Worm (Caenorhabditis elegans) whole organism, L1 larva: ENCODE measurements around the gene nhr-52.

ENCODE experiments used
- F16B12.6 ChIP-seq: fragments of 150-350 bp; optimal IDR thresholded peaks from 2 replicates; lab custom pipeline; 2014; ENCODE audit warnings: missing biosample characterization, missing genetic modification characterization
- Y116A8C.19 ChIP-seq: sonication (generic microtip); optimal IDR thresholded peaks from 2 replicates; lab custom pipeline; 2016; ENCODE audit warnings: missing compliant biosample characterization, missing genetic modification characterization, borderline replicate concordance
- alr-1 ChIP-seq: fragments of 200-800 bp; sonication (Bioruptor generic); optimal IDR thresholded peaks from 2 replicates; lab custom pipeline; 2018; ENCODE audit warnings: borderline replicate concordance, mild to moderate bottlenecking, missing genetic modification characterization, missing compliant biosample characterization
- aly-2 ChIP-seq: fragments of 150-350 bp; optimal IDR thresholded peaks from 2 replicates; lab custom pipeline; 2014; ENCODE audit warnings: missing biosample characterization, missing genetic modification characterization
- ama-1 ChIP-seq: fragments of 150-350 bp; optimal IDR thresholded peaks from 2 replicates; lab custom pipeline; 2014
- blmp-1 ChIP-seq: fragments of 150-350 bp; optimal IDR thresholded peaks from 2 replicates; lab custom pipeline; 2014; ENCODE audit warnings: missing biosample characterization, missing genetic modification characterization
- ceh-82 ChIP-seq, 3 experiments: fragments of 150-350 bp in 1 of 3; sonication (generic microtip) in 2 of 3; optimal IDR thresholded peaks; 2 replicates each; lab custom pipeline; 2014 to 2017; ENCODE audit warnings: missing biosample characterization in 3 of 3, missing genetic modification characterization in 3 of 3
- dpl-1 ChIP-seq, 3 experiments: fragments of 150-350 bp in 2 of 3; sonication (generic microtip) in 1 of 3; optimal IDR thresholded peaks; 2 replicates each; lab custom pipeline; 2014 to 2017; ENCODE audit warnings: missing biosample characterization in 3 of 3, missing genetic modification characterization in 3 of 3, missing genetic modification reagents in 3 of 3
- dsc-1 ChIP-seq: sonication (generic microtip); optimal IDR thresholded peaks from 2 replicates; lab custom pipeline; 2016; ENCODE audit warnings: mild to moderate bottlenecking, missing genetic modification characterization, missing compliant biosample characterization
- efl-1 ChIP-seq, 4 experiments: fragments of 150-350 bp; optimal IDR thresholded peaks in 3 of 4; peaks in 1 of 4; 1 replicate in 1 of 4; 2 replicates in 3 of 4; lab custom pipeline; 2014; ENCODE audit warnings: missing biosample characterization in 2 of 4, missing genetic modification characterization in 2 of 4, missing genetic modification reagents in 2 of 4
- efl-3 ChIP-seq: fragments of 200-800 bp; sonication (Bioruptor generic); optimal IDR thresholded peaks from 2 replicates; lab custom pipeline; 2018; ENCODE audit warnings: mild to moderate bottlenecking, missing genetic modification characterization, missing compliant biosample characterization
- egl-27 ChIP-seq, 2 experiments: fragments of 150-350 bp in 1 of 2; sonication (generic microtip); optimal IDR thresholded peaks; 3 replicates each; lab custom pipeline; 2017 to 2018; ENCODE audit warnings: missing biosample characterization in 2 of 2, missing genetic modification characterization in 2 of 2, missing genetic modification reagents in 2 of 2
- elt-3 ChIP-seq, 6 experiments: fragments of 150-350 bp in 1 of 6; sonication (generic microtip); optimal IDR thresholded peaks; 2 replicates each; lab custom pipeline; 2017 to 2018; ENCODE audit warnings: missing biosample characterization in 6 of 6, missing genetic modification characterization in 6 of 6, inconsistent platforms in 1 of 6
- fkh-10 ChIP-seq: sonication (generic microtip); optimal IDR thresholded peaks from 2 replicates; lab custom pipeline; 2017; ENCODE audit warnings: missing biosample characterization, missing genetic modification reagents, missing genetic modification characterization
- fkh-8 ChIP-seq: sonication (generic microtip); optimal IDR thresholded peaks from 2 replicates; lab custom pipeline; 2016; ENCODE audit warnings: mild to moderate bottlenecking, missing genetic modification characterization, missing compliant biosample characterization
- hlh-17 ChIP-seq: fragments of 200-800 bp; sonication (Bioruptor generic); optimal IDR thresholded peaks from 2 replicates; lab custom pipeline; 2018; ENCODE audit warnings: missing genetic modification characterization, mild to moderate bottlenecking, missing compliant biosample characterization, moderate library complexity, borderline replicate concordance
- hpl-2 ChIP-seq: fragments of 150-350 bp; optimal IDR thresholded peaks from 2 replicates; lab custom pipeline; 2014; ENCODE audit warnings: missing biosample characterization, missing genetic modification reagents, missing genetic modification characterization
- jun-1 ChIP-seq: fragments of 150-350 bp; optimal IDR thresholded peaks from 2 replicates; lab custom pipeline; 2014; ENCODE audit warnings: missing biosample characterization, missing genetic modification reagents, missing genetic modification characterization
- lir-3 ChIP-seq: sonication (generic microtip); optimal IDR thresholded peaks from 2 replicates; lab custom pipeline; 2016; ENCODE audit warnings: mild to moderate bottlenecking, missing genetic modification characterization, moderate library complexity, missing compliant biosample characterization; ENCODE audit not compliant: poor library complexity
- mab-9 ChIP-seq: fragments of 200-800 bp; sonication (Bioruptor generic); IDR thresholded peaks from 2 replicates; pipeline ENCODE4 v1.3.6; 2022; ENCODE audit warnings: missing genetic modification reagents, missing genetic modification characterization, missing compliant biosample characterization
- mdl-1 ChIP-seq, 2 experiments: fragments of 150-350 bp; optimal IDR thresholded peaks; 2 replicates each; lab custom pipeline; 2014 to 2017; ENCODE audit warnings: missing biosample characterization in 2 of 2, missing genetic modification characterization in 2 of 2, inconsistent platforms in 1 of 2
- mef-2 ChIP-seq: fragments of 150-350 bp; optimal IDR thresholded peaks from 2 replicates; lab custom pipeline; 2014; ENCODE audit warnings: missing biosample characterization, missing genetic modification characterization
- mep-1 ChIP-seq: fragments of 150-350 bp; optimal IDR thresholded peaks from 2 replicates; lab custom pipeline; 2014; ENCODE audit warnings: missing biosample characterization, missing genetic modification characterization
- nhr-11 ChIP-seq: fragments of 150-350 bp; optimal IDR thresholded peaks from 2 replicates; lab custom pipeline; 2014; ENCODE audit warnings: missing biosample characterization, missing genetic modification characterization
- nhr-12 ChIP-seq: sonication (generic microtip); optimal IDR thresholded peaks from 2 replicates; lab custom pipeline; 2017; ENCODE audit warnings: missing biosample characterization, missing genetic modification characterization
- nhr-19 ChIP-seq: fragments of 200-800 bp; sonication (Bioruptor generic); conservative IDR thresholded peaks from 2 replicates; pipeline ENCODE4 v1.3.6; 2022; ENCODE audit warnings: missing genetic modification characterization, missing compliant biosample characterization
- nhr-20 ChIP-seq: sonication (generic microtip); optimal IDR thresholded peaks from 2 replicates; lab custom pipeline; 2016; ENCODE audit warnings: mild to moderate bottlenecking, missing genetic modification characterization, missing compliant biosample characterization
- nhr-237 ChIP-seq: fragments of 150-350 bp; optimal IDR thresholded peaks from 2 replicates; lab custom pipeline; 2014; ENCODE audit warnings: missing biosample characterization, missing genetic modification characterization
- nhr-28 ChIP-seq: fragments of 150-350 bp; optimal IDR thresholded peaks from 2 replicates; lab custom pipeline; 2014; ENCODE audit warnings: missing biosample characterization, missing genetic modification characterization
- nhr-47 ChIP-seq: sonication (generic microtip); optimal IDR thresholded peaks from 2 replicates; lab custom pipeline; 2016; ENCODE audit warnings: mild to moderate bottlenecking, missing genetic modification characterization, moderate library complexity, missing compliant biosample characterization
- nhr-71 ChIP-seq: sonication (generic microtip); optimal IDR thresholded peaks from 2 replicates; lab custom pipeline; 2016; ENCODE audit warnings: mild to moderate bottlenecking, missing genetic modification characterization, moderate library complexity, missing compliant biosample characterization
- nhr-85 ChIP-seq: sonication (generic microtip); peaks from one replicate; lab custom pipeline; 2016; ENCODE audit warnings: missing genetic modification characterization, inconsistent platforms, missing compliant biosample characterization
- pag-3 ChIP-seq: sonication (generic microtip); optimal IDR thresholded peaks from 2 replicates; lab custom pipeline; 2017; ENCODE audit warnings: missing genetic modification characterization, mild to moderate bottlenecking, missing compliant biosample characterization, antibody characterized with exemption, borderline replicate concordance; ENCODE audit not compliant: insufficient read depth
- pqm-1 ChIP-seq: sonication (generic microtip); optimal IDR thresholded peaks from 3 replicates; lab custom pipeline; 2017; ENCODE audit warnings: missing biosample characterization, missing genetic modification characterization
- snpc-4 ChIP-seq: fragments of 150-350 bp; optimal IDR thresholded peaks from 2 replicates; lab custom pipeline; 2014; ENCODE audit warnings: missing biosample characterization, missing genetic modification characterization
- sup-37 ChIP-seq: fragments of 200-800 bp; sonication (Bioruptor generic); optimal IDR thresholded peaks from 2 replicates; lab custom pipeline; 2018; ENCODE audit warnings: mild to moderate bottlenecking, missing genetic modification characterization, missing compliant biosample characterization
- swsn-7 ChIP-seq: sonication (generic microtip); optimal IDR thresholded peaks from 2 replicates; lab custom pipeline; 2016; ENCODE audit warnings: missing genetic modification characterization, missing compliant biosample characterization
- tbx-2 ChIP-seq: sonication (generic microtip); optimal IDR thresholded peaks from 2 replicates; lab custom pipeline; 2016; ENCODE audit warnings: missing genetic modification characterization, missing compliant biosample characterization
- tlp-1 ChIP-seq: fragments of 150-350 bp; optimal IDR thresholded peaks from 2 replicates; lab custom pipeline; 2014; ENCODE audit warnings: missing biosample characterization, missing genetic modification characterization
- unc-30 ChIP-seq: sonication (generic microtip); optimal IDR thresholded peaks from 2 replicates; lab custom pipeline; 2017; ENCODE audit warnings: missing biosample characterization, missing genetic modification characterization
- unc-86 ChIP-seq: sonication (generic microtip); optimal IDR thresholded peaks from 2 replicates; lab custom pipeline; 2016; ENCODE audit warnings: missing genetic modification characterization, missing compliant biosample characterization
- vab-15 ChIP-seq: sonication (generic microtip); optimal IDR thresholded peaks from 2 replicates; lab custom pipeline; 2017; ENCODE audit warnings: missing genotype, mild to moderate bottlenecking, missing genetic modification characterization, missing compliant biosample characterization
- xbp-1 ChIP-seq: sonication (generic microtip); optimal IDR thresholded peaks from 2 replicates; lab custom pipeline; 2016; ENCODE audit warnings: missing genetic modification characterization, missing compliant biosample characterization
- ztf-11 ChIP-seq, 2 experiments: sonication (generic microtip); optimal IDR thresholded peaks; 2 replicates each; lab custom pipeline; 2016 to 2017; ENCODE audit warnings: missing genetic modification characterization in 2 of 2, missing biosample characterization in 1 of 2, missing compliant biosample characterization in 1 of 2
- ztf-4 ChIP-seq: fragments of 150-350 bp; optimal IDR thresholded peaks from 2 replicates; lab custom pipeline; 2014; ENCODE audit warnings: missing biosample characterization, missing genetic modification characterization

nhr-52 gene

DNA sequence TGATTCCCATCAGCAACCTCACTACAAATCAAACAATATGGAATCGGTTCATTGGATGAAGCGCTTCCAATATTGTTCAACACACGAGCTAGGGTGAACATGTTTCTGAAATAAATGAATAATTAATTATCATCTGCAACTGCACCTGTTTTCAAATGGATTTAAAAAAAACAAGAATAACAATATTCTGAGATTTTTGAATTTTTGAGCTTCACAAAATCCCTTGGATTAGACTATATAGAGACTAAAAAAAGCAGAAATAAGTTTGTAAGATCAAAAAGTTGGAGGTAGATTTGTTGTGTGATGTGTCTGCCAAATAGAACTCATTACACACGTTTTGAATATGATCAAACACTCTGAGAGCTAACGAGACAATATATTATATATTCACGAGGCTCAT lies 22.5 kb downstream of the nhr-52 start, which contains the start of gene nhr-199:
nhr-199 (minus strand) TSS at position 101 of the 400 bp plus-strand sequence.
- TF ChIP-seq tbx-2 (tag; lab: Kevin White, UChicago) (no peak), ama-1 (lab: Kevin White, UChicago) (no peak), jun-1 (tag; lab: Kevin White, UChicago) (no peak), lir-3 (tag; lab: Kevin White, UChicago) (no peak), nhr-47 (no peak), fkh-10 (no peak), mep-1 (no peak), nhr-20 (tag; lab: Kevin White, UChicago) (no peak)
- TF ChIP-seq, all 84 proteins: peak for 0

DNA sequence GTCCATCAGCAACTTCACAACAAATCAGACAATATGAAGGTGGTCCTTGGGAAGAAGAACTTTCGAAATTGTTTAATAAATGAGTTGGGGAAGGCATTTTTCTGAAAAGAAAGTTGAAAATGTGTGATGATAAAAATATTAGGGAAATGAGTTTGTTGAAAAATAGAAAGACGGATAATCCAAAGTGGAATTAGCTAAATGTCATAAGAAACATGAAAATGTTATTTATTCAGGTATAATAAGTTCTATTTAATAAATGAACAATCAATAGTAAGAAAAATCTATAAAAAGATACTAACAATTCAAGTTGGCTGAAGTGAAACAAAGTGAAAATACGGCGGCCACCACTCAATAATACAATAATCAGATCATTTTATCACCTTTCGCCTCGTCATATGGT lies 24.9 kb downstream of the nhr-52 start, which contains the start of gene nhr-53:
nhr-53 (minus strand) TSS at position 101 of the 400 bp plus-strand sequence.
- TF ChIP-seq efl-1 (optimal IDR thresholded peaks at IDR 0.05; lab: Kevin White, UChicago) (no peak), efl-1 (GFP tag; optimal IDR thresholded peaks at IDR 0.05 in 1 of 2; lab: Kevin White, UChicago) (peak in 1 of 2 experiments; percentile 30), mef-2 (tag; lab: Kevin White, UChicago) (no peak)
- TF ChIP-seq, all 84 proteins: peak for 1

DNA sequence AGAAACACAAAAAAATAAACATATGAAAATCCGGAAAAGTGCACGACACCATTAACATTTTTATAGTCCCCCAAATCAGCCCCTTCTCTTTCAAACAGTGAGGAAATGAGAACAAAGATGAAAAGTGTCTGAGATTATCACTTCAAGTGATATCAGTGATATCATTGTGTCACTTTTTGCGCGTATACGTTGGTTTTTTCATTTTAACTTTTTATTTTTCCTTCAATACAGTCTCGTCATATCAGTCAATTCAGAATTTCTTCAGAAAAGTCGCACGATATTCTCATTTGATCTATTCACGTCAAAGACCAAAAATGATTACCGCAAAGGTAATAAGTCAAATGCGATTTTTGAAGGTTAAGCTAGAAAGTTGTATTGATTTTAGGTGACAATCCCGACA lies 27.4 kb downstream of the nhr-52 start, which contains the start of gene twk-34:
twk-34 (plus strand) TSS at position 216 of the 400 bp plus-strand sequence.
- TF ChIP-seq egl-27 (tag; optimal IDR thresholded peaks at IDR 0.05; lab: Kevin White, UChicago) (no peak), nhr-85 (peak; percentile 29), blmp-1 (tag; lab: Kevin White, UChicago) (peak; percentile 5), fkh-8 (tag; lab: Kevin White, UChicago) (no peak), elt-3 (tag; optimal IDR thresholded peaks at IDR 0.05; lab: Kevin White, UChicago) (peak in 1 of 6 experiments; percentile 51)

DNA sequence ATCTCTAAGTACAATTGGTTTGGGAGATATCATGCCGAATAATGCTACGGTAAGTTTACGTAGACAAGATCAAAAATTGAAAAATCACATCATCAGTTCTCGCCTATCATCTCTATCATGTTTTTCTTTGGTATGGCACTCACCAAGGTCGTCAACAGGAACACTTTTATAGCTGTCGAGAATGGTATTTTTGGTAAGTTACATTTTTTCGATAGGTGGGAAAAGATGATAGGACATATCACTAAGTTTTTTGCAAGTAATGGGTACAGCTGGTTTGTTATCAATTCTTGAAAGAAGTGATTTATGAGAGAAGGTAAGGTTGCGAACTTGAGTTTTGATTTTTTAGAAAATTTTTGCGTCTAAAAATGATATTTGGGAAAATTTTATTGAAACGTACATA lies 30.7 kb downstream of the nhr-52 start:
- TF ChIP-seq tlp-1 (tag; lab: Kevin White, UChicago) = no peak
- TF ChIP-seq nhr-85 = peak; percentile 90
- TF ChIP-seq lir-3 (tag; lab: Kevin White, UChicago) = no peak
- no peak for TF ChIP-seq swsn-7 (tag; lab: Kevin White, UChicago)
- TF ChIP-seq mab-9 (GFP tag; lab: Robert Waterston, UW) = no peak
- TF ChIP-seq nhr-11 (tag; lab: Kevin White, UChicago) = no peak
- no peak for TF ChIP-seq hlh-17
- TF ChIP-seq pag-3 = peak; percentile 54
- no peak for TF ChIP-seq jun-1 (tag; lab: Kevin White, UChicago)
- peak; percentile 74 for TF ChIP-seq nhr-20 (tag; lab: Kevin White, UChicago)
- no peak for TF ChIP-seq unc-86
- TF ChIP-seq vab-15 (tag; lab: Kevin White, UChicago) = no peak
- TF ChIP-seq dsc-1 (tag; lab: Kevin White, UChicago) = no peak
- TF ChIP-seq efl-3 (GFP tag; lab: Kevin White, UChicago) = no peak
- no peak for TF ChIP-seq tbx-2 (tag; lab: Kevin White, UChicago)
- TF ChIP-seq nhr-19 = peak; percentile 38
- no peak for TF ChIP-seq hpl-2
- TF ChIP-seq sup-37 (GFP tag; lab: Kevin White, UChicago) = no peak
- TF ChIP-seq mdl-1 (tag; optimal IDR thresholded peaks at IDR 0.05; lab: Kevin White, UChicago) = no peak
- TF ChIP-seq nhr-12 (tag; lab: Kevin White, UChicago) = no peak
- TF ChIP-seq ceh-82 (tag; optimal IDR thresholded peaks at IDR 0.05; lab: Kevin White, UChicago) = no peak
- TF ChIP-seq nhr-71 = peak; percentile 52
- no peak for TF ChIP-seq nhr-28
- TF ChIP-seq aly-2 = no peak
- no peak for TF ChIP-seq snpc-4 (tag; lab: Kevin White, UChicago)
- TF ChIP-seq unc-30 = no peak
- no peak for TF ChIP-seq dpl-1 (GFP tag; optimal IDR thresholded peaks at IDR 0.05; lab: Kevin White, UChicago)
- TF ChIP-seq xbp-1 = no peak
- TF ChIP-seq F16B12.6 (tag; lab: Kevin White, UChicago) = no peak
- no peak for TF ChIP-seq nhr-237 (tag; lab: Kevin White, UChicago)
- TF ChIP-seq ztf-11 (tag; optimal IDR thresholded peaks at IDR 0.05; lab: Kevin White, UChicago) = no peak
- no peak for TF ChIP-seq alr-1 (tag; lab: Kevin White, UChicago)
- peak; percentile 57 for TF ChIP-seq blmp-1 (tag; lab: Kevin White, UChicago)
- TF ChIP-seq ztf-4 (tag; lab: Kevin White, UChicago) = no peak
- no peak for TF ChIP-seq Y116A8C.19 (tag; lab: Kevin White, UChicago)
- TF ChIP-seq pqm-1 (tag; lab: Kevin White, UChicago) = no peak
